Fruit fly (Drosophila melanogaster) whole organism, pupa: ENCODE measurements around the gene CG12321.

ENCODE experiments used
- CG8301 ChIP-seq: fragments of 200-800 bp; sonication (Bioruptor generic); optimal IDR thresholded peaks from 2 replicates; lab custom pipeline; 2018; ENCODE audit warnings: missing biosample characterization, mild to moderate bottlenecking, missing genetic modification characterization
- EcR ChIP-seq: fragments of 200-800 bp; sonication (Bioruptor generic); optimal IDR thresholded peaks from 3 replicates; lab custom pipeline; 2019; ENCODE audit warnings: missing biosample characterization, missing genetic modification characterization, mild to moderate bottlenecking, moderate library complexity, missing genetic modification reagents
- Ets98B ChIP-seq: fragments of 200-800 bp; sonication (Bioruptor generic); IDR thresholded peaks from 2 replicates; pipeline ENCODE4 v1.3.6; 2022; ENCODE audit warnings: missing biosample characterization, missing genetic modification characterization

DNA sequence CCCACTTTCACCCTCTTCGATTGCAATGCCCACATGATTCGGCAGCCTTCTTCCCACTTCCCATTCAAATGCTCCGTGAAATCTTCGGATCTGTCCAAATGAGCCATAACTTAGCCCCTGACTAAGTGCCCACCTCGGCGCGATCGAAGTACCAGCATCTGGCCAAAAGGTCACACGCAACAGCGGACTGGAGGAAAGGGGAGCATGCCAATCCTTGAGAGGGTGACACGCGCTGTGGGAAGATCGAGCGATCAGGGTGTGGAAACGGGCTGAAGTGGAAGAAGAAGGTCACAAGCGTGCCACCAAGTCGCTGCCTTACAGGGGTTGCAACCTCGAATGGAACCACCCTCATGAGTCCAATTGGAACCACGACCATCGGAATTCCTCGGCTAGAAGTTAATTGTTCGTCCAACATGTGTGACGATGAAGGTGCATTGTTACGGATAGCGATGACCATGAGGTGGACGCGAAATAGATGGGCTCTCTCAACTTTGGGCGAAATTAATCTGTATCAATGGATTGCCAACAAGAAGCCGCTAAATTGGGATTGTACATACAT lies 46.3 kb upstream of the CG12321 start:
- no peak for TF ChIP-seq Ets98B (GFP tag; lab: Robert Waterston, UW)
- no peak for TF ChIP-seq CG8301 (tag; lab: Kevin White, UChicago)
- TF ChIP-seq EcR: no peak
